Worm (Caenorhabditis elegans) whole organism, late embryonic: Measurements from ENCODE around the gene zig-8.

ENCODE experiments used
- ceh-45 ChIP-seq: fragments of 200-800 bp; sonication (Bioruptor generic); IDR thresholded peaks from 2 replicates; pipeline ENCODE4 v1.3.6; 2022; ENCODE audit warnings: missing genetic modification reagents, missing genetic modification characterization, missing compliant biosample characterization
- unc-42 ChIP-seq: sonication (generic microtip); optimal IDR thresholded peaks from 2 replicates; lab custom pipeline; 2016; ENCODE audit warnings: missing genotype, missing genetic modification characterization, missing compliant biosample characterization

ce11 chrIII:13139301-13139700 is 19.7 kb downstream of the zig-8 start, which contains the start of gene bre-2:
- no peak for TF ChIP-seq unc-42 (tag; lab: Kevin White, UChicago)
- TF ChIP-seq ceh-45 (GFP tag; lab: Robert Waterston, UW) = no peak
